Fruit fly (Drosophila melanogaster): Measurements from ENCODE around the gene cact.

cact gene

DNA sequence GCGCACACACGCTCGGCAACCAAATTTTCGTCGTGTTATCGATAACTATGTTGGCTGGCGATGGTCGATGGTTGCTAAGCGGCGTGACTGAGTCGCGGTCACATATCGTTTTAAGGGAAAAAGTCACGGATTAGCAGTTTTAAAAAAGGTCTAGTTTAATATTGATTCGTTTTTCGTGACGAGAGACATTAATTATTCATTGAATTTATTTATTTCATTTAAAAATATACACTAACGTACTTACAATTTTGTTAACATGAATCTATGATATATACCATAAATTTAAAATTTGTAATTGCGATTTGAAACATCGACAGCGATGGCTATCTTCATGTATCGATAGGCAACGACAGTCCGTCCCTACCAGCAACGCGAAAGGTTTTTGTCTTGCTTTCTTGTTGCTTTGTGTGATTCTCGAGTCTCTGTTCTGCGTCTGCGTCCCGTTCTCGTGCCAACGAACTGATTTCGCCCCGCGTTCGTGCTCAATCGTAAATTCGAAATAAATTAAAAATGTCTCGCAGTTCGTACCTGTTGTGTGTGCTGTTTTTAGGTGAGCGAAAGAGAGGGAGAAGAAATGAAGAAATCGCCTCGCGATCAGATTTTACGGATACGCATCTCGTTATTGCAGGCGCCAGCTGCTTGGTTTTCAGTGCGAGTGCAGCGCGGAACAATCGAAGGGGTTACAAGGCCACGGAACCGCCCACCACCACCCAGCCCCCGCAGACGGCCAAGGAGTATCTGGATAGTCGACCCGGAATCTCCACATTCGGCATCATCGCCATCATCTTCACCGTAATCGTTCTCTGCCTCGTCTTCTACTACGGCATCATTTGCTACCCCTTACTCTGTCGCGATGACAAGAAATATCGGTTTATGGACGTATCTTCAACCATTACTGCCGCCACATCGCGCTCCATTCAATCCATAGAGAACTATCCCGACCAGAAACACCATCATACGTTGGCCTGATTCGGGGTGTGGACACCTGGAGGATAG lies 26.9 kb upstream of the cact start, which contains the start of the genes Hyls1, chif and CG4455 (continued):
- TF ChIP-seq Lpt (GFP tag; optimal IDR thresholded peaks at IDR 0.05) (no peak), lov (optimal IDR thresholded peaks at IDR 0.05) (no peak), lov (GFP tag; IDR thresholded peaks at IDR 0.05) (no peak), Nf-YC (tag; optimal IDR thresholded peaks at IDR 0.05) (peak; percentile 64), CG12071 (GFP tag; optimal IDR thresholded peaks at IDR 0.05) (no peak), CG1024 (GFP tag; IDR thresholded peaks at IDR 0.05) (no peak), CG34376 (GFP tag; optimal IDR thresholded peaks at IDR 0.05) (no peak), CG34224 (GFP tag; IDR thresholded peaks at IDR 0.05; ENCODE audit: partially characterized antibody) (peak; percentile 80), CG3163 (GFP tag; optimal IDR thresholded peaks at IDR 0.05) (no peak), psq (GFP tag; optimal IDR thresholded peaks at IDR 0.05) (peak; percentile 39), Bdp1 (GFP tag; optimal IDR thresholded peaks at IDR 0.05) (no peak), CG13624 (GFP tag; optimal IDR thresholded peaks at IDR 0.05) (peak; percentile 33), Lim3 (GFP tag; IDR thresholded peaks at IDR 0.05) (no peak), H2.0 (GFP tag; IDR thresholded peaks at IDR 0.05) (no peak), nmo (GFP tag; optimal IDR thresholded peaks at IDR 0.05) (peak; percentile 72), sc (optimal IDR thresholded peaks at IDR 0.05) (no peak), sc (GFP tag; optimal IDR thresholded peaks at IDR 0.05) (no peak), BEAF-32 (GFP tag; optimal IDR thresholded peaks at IDR 0.05) (peak; percentile 96), Sin3A (optimal IDR thresholded peaks at IDR 0.05) (peak; percentile 98), CG8290 (GFP tag; optimal IDR thresholded peaks at IDR 0.05) (no peak), CG8290 (tag; optimal IDR thresholded peaks at IDR 0.05) (peak; percentile 23), ranshi (GFP tag; IDR thresholded peaks at IDR 0.05) (no peak), exex (tag; optimal IDR thresholded peaks at IDR 0.05) (peak; percentile 19), slou (GFP tag; optimal IDR thresholded peaks at IDR 0.05) (peak; percentile 13), CG10274 (GFP tag; optimal IDR thresholded peaks at IDR 0.05) (no peak), sqz (GFP tag; optimal IDR thresholded peaks at IDR 0.05) (peak; percentile 15), CG6254 (GFP tag; optimal IDR thresholded peaks at IDR 0.05) (peak; percentile 53), org-1 (GFP tag; optimal IDR thresholded peaks at IDR 0.05) (no peak), Dad (GFP tag; optimal IDR thresholded peaks at IDR 0.05) (no peak), CG7357 (GFP tag; IDR thresholded peaks at IDR 0.05) (no peak), slp2 (GFP tag; optimal IDR thresholded peaks at IDR 0.05) (no peak), tll (GFP tag; optimal IDR thresholded peaks at IDR 0.05) (peak in 1 of 2 experiments; percentile 9), chn (GFP tag; optimal IDR thresholded peaks at IDR 0.05) (no peak), CG32767 (GFP tag; IDR thresholded peaks at IDR 0.05) (no peak), CG1647 (GFP tag; optimal IDR thresholded peaks at IDR 0.05) (no peak), eyg (GFP tag; optimal IDR thresholded peaks at IDR 0.05) (no peak), CG18011 (GFP tag; optimal IDR thresholded peaks at IDR 0.05) (no peak), al (GFP tag; IDR thresholded peaks at IDR 0.05) (peak; percentile 10; the same call in 1 of the 2 replicates), CG12155 (GFP tag; optimal IDR thresholded peaks at IDR 0.05) (peak; percentile 56), otp (GFP tag; IDR thresholded peaks at IDR 0.05) (no peak), pum (GFP tag; optimal IDR thresholded peaks at IDR 0.05) (no peak), knrl (GFP tag; IDR thresholded peaks at IDR 0.05; ENCODE audit: partially characterized antibody) (peak; percentile 95), Dll (GFP tag; IDR thresholded peaks at IDR 0.05; ENCODE audit: partially characterized antibody) (peak; percentile 95), HLH54F (GFP tag; optimal IDR thresholded peaks at IDR 0.05) (no peak), Oaz (GFP tag; IDR thresholded peaks at IDR 0.05) (no peak), br (optimal IDR thresholded peaks at IDR 0.05) (no peak), CG11085 (GFP tag; IDR thresholded peaks at IDR 0.05) (no peak), Pdp1 (GFP tag; optimal IDR thresholded peaks at IDR 0.05) (peak in 1 of 2 experiments; percentile 7), CG13775 (GFP tag; optimal IDR thresholded peaks at IDR 0.05) (peak; percentile 54), wdn (GFP tag; IDR thresholded peaks at IDR 0.05) (no peak), grn (GFP tag; optimal IDR thresholded peaks at IDR 0.05) (peak; percentile 64)

All from whole organism, embryonic.